Fruit fly (Drosophila melanogaster) whole organism, prepupa: ENCODE results near the gene hyd.

Experiments
- CG10669 ChIP-seq: fragments of 200-800 bp; sonication (Bioruptor generic); optimal IDR thresholded peaks from 3 replicates; lab custom pipeline; 2018; ENCODE audit warnings: missing biosample characterization, mild to moderate bottlenecking, missing genetic modification characterization, moderate library complexity
- CG11294 ChIP-seq: fragments of 200-800 bp; sonication (Bioruptor generic); IDR thresholded peaks from 2 replicates; pipeline ENCODE4 v1.3.6; 2022; ENCODE audit warnings: missing biosample characterization, missing genetic modification characterization
- CG11902 ChIP-seq: fragments of 200-800 bp; sonication (Bioruptor generic); optimal IDR thresholded peaks from 3 replicates; lab custom pipeline; 2016; ENCODE audit warnings: missing biosample characterization, missing genetic modification characterization
- CG1621 ChIP-seq: fragments of 200-800 bp; sonication (Bioruptor generic); optimal IDR thresholded peaks from 3 replicates; lab custom pipeline; 2018; ENCODE audit warnings: missing biosample characterization, mild to moderate bottlenecking, missing genetic modification characterization
- CG16779 ChIP-seq: fragments of 200-800 bp; sonication (Bioruptor generic); optimal IDR thresholded peaks from 3 replicates; lab custom pipeline; 2017; ENCODE audit warnings: missing biosample characterization, mild to moderate bottlenecking, missing genetic modification characterization
- CG3032 ChIP-seq: fragments of 200-800 bp; optimal IDR thresholded peaks from 2 replicates; lab custom pipeline; 2019; ENCODE audit warnings: missing biosample characterization, mild to moderate bottlenecking, missing genetic modification characterization, moderate library complexity
- CG32006 ChIP-seq: fragments of 200-800 bp; sonication (Bioruptor generic); optimal IDR thresholded peaks from 3 replicates; lab custom pipeline; 2017; ENCODE audit warnings: missing biosample characterization, mild to moderate bottlenecking, missing genetic modification characterization
- CG34406 ChIP-seq: fragments of 200-800 bp; sonication (Bioruptor generic); optimal IDR thresholded peaks from 3 replicates; lab custom pipeline; 2016; ENCODE audit warnings: missing biosample characterization, missing genetic modification characterization
- CG4318 ChIP-seq: fragments of 200-800 bp; sonication (Bioruptor generic); optimal IDR thresholded peaks from 3 replicates; lab custom pipeline; 2017; ENCODE audit warnings: missing biosample characterization, mild to moderate bottlenecking, missing genetic modification characterization
- CG6163 ChIP-seq: fragments of 200-800 bp; sonication (Bioruptor generic); IDR thresholded peaks from 3 replicates; pipeline ENCODE4 v1.3.6; 2022; ENCODE audit warnings: missing biosample characterization, missing genetic modification characterization
- CG6276 ChIP-seq: fragments of 200-800 bp; sonication (Bioruptor generic); optimal IDR thresholded peaks from 2 replicates; lab custom pipeline; 2017; ENCODE audit warnings: missing biosample characterization, mild to moderate bottlenecking, missing genetic modification characterization
- CG6808 ChIP-seq: fragments of 200-800 bp; sonication (Bioruptor generic); optimal IDR thresholded peaks from 3 replicates; lab custom pipeline; 2017; ENCODE audit warnings: missing biosample characterization, missing genetic modification characterization, mild to moderate bottlenecking, moderate library complexity, missing genetic modification reagents
- CG8119 ChIP-seq: fragments of 200-800 bp; sonication (Bioruptor generic); IDR thresholded peaks from 3 replicates; pipeline ENCODE4 v1.3.6; 2022; ENCODE audit warnings: missing biosample characterization, missing genetic modification characterization
- CG8632 ChIP-seq: fragments of 200-800 bp; sonication (Bioruptor generic); optimal IDR thresholded peaks from 3 replicates; lab custom pipeline; 2016; ENCODE audit warnings: missing biosample characterization, missing genetic modification characterization
- CG9139 ChIP-seq: fragments of 200-800 bp; sonication (Bioruptor generic); optimal IDR thresholded peaks from 3 replicates; lab custom pipeline; 2017; ENCODE audit warnings: missing biosample characterization, mild to moderate bottlenecking, missing genetic modification characterization
- Eip75B ChIP-seq: fragments of 200-800 bp; sonication (Bioruptor generic); optimal IDR thresholded peaks from 3 replicates; lab custom pipeline; 2016; ENCODE audit warnings: missing biosample characterization, missing genetic modification characterization
- Eip78C ChIP-seq: fragments of 200-800 bp; sonication (Bioruptor generic); peaks from one replicate; lab custom pipeline; 2016; ENCODE audit warnings: missing biosample characterization, missing genetic modification characterization
- Ets21C ChIP-seq: fragments of 200-800 bp; sonication (Bioruptor generic); optimal IDR thresholded peaks from 3 replicates; lab custom pipeline; 2016; ENCODE audit warnings: missing biosample characterization, missing genetic modification characterization
- Hr39 ChIP-seq: fragments of 200-800 bp; sonication (Bioruptor generic); optimal IDR thresholded peaks from 2 replicates; lab custom pipeline; 2016; ENCODE audit warnings: missing biosample characterization, missing genetic modification characterization
- Lpt ChIP-seq: fragments of 200-800 bp; sonication (Bioruptor generic); optimal IDR thresholded peaks from 3 replicates; lab custom pipeline; 2016; ENCODE audit warnings: missing biosample characterization, missing genetic modification characterization
- OdsH ChIP-seq: fragments of 200-800 bp; sonication (Bioruptor generic); optimal IDR thresholded peaks from 3 replicates; lab custom pipeline; 2016; ENCODE audit warnings: missing biosample characterization, missing genetic modification characterization
- Sox102F ChIP-seq: fragments of 200-800 bp; sonication (Bioruptor generic); optimal IDR thresholded peaks from 2 replicates; lab custom pipeline; 2016; ENCODE audit warnings: missing biosample characterization, mild to moderate bottlenecking, missing genetic modification characterization
- Sox14 ChIP-seq: fragments of 200-800 bp; sonication (Bioruptor generic); optimal IDR thresholded peaks from 3 replicates; lab custom pipeline; 2016; ENCODE audit warnings: missing biosample characterization, missing genetic modification characterization
- Sox15 ChIP-seq: fragments of 200-800 bp; sonication (Bioruptor generic); optimal IDR thresholded peaks from 3 replicates; lab custom pipeline; 2016; ENCODE audit warnings: missing biosample characterization, missing genetic modification characterization
- achi ChIP-seq: fragments of 200-800 bp; sonication (Bioruptor generic); optimal IDR thresholded peaks from 3 replicates; lab custom pipeline; 2016; ENCODE audit warnings: missing biosample characterization, missing genetic modification characterization
- acj6 ChIP-seq: fragments of 200-800 bp; sonication (Bioruptor generic); optimal IDR thresholded peaks from 3 replicates; lab custom pipeline; 2016; ENCODE audit warnings: missing biosample characterization, missing genetic modification characterization
- dac ChIP-seq: fragments of 200-800 bp; sonication (Bioruptor generic); optimal IDR thresholded peaks from 2 replicates; lab custom pipeline; 2017; ENCODE audit warnings: missing biosample characterization, mild to moderate bottlenecking, missing genetic modification characterization
- dsx ChIP-seq: fragments of 200-800 bp; optimal IDR thresholded peaks from 3 replicates; lab custom pipeline; 2019; ENCODE audit warnings: missing biosample characterization, mild to moderate bottlenecking, missing genetic modification characterization, moderate library complexity; ENCODE audit not compliant: poor library complexity, severe bottlenecking
- eg ChIP-seq: fragments of 200-800 bp; sonication (Bioruptor generic); IDR thresholded peaks from 3 replicates; pipeline ENCODE4 v1.3.6; 2022; ENCODE audit warnings: missing biosample characterization, missing genetic modification characterization
- esn ChIP-seq: fragments of 200-800 bp; sonication (Bioruptor generic); optimal IDR thresholded peaks from 2 replicates; lab custom pipeline; 2016; ENCODE audit warnings: missing biosample characterization, mild to moderate bottlenecking, missing genetic modification characterization, moderate library complexity
- fd85E ChIP-seq: fragments of 200-800 bp; sonication (Bioruptor generic); optimal IDR thresholded peaks from 3 replicates; lab custom pipeline; 2016; ENCODE audit warnings: missing biosample characterization, missing genetic modification characterization
- fkh ChIP-seq: fragments of 200-800 bp; sonication (Bioruptor generic); optimal IDR thresholded peaks from 3 replicates; lab custom pipeline; 2017; ENCODE audit warnings: missing biosample characterization, mild to moderate bottlenecking, missing genetic modification characterization, moderate library complexity
- lz ChIP-seq: fragments of 200-800 bp; sonication (Bioruptor generic); optimal IDR thresholded peaks from 3 replicates; lab custom pipeline; 2016; ENCODE audit warnings: missing biosample characterization, missing genetic modification characterization
- net ChIP-seq: fragments of 200-800 bp; sonication (Bioruptor generic); optimal IDR thresholded peaks from 3 replicates; lab custom pipeline; 2016; ENCODE audit warnings: missing biosample characterization, missing genetic modification characterization
- spab ChIP-seq: fragments of 200-800 bp; sonication (Bioruptor generic); optimal IDR thresholded peaks from 2 replicates; lab custom pipeline; 2017; ENCODE audit warnings: missing biosample characterization, mild to moderate bottlenecking, missing genetic modification characterization, missing genetic modification reagents
- ss ChIP-seq, 2 experiments: fragments of 200-800 bp; sonication (Bioruptor generic); optimal IDR thresholded peaks; 2 replicates in 1 of 2; 3 replicates in 1 of 2; lab custom pipeline; 2017 to 2018; ENCODE audit warnings: mild to moderate bottlenecking in 2 of 2, missing biosample characterization in 2 of 2, missing genetic modification characterization in 2 of 2, moderate library complexity in 1 of 2
- svp ChIP-seq: fragments of 200-800 bp; sonication (Bioruptor generic); peaks from one replicate; lab custom pipeline; 2016; ENCODE audit warnings: missing biosample characterization, missing genetic modification characterization
- topi ChIP-seq: fragments of 200-800 bp; sonication (Bioruptor generic); optimal IDR thresholded peaks from 3 replicates; lab custom pipeline; 2016; ENCODE audit warnings: missing biosample characterization, missing genetic modification characterization

Gene hyd

DNA sequence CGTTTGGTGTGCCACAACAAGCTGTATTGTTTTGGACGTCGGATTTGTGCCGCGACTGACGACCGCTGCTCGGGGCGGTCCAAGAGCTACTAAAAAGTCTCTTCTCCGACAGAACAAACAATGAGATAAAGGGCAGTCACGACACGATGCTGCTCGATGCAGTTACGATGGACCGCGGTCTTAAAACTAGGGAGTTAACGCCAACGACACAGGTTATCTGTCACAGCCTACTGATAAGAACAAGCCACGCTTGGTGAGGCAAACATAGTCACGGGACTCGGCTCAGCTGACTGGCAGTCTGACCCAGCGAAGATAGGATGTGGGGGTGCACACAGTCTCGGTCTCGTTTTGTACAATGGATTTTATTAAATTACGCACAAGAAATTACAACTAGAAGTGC, 41.3 kb downstream of the hyd start, which contains the start of gene CG9444:
Gene CG9444, minus strand, starts transcription at position 140 of the 400 bp plus-strand sequence.
- TF ChIP-seq svp (GFP tag; lab: Kevin White, UChicago) (peak; percentile 93), Eip78C (peak; percentile 11), lz (GFP tag; lab: Kevin White, UChicago) (no peak), CG1621 (tag; lab: Kevin White, UChicago) (no peak)
- TF ChIP-seq, all 60 proteins: peak for 2

DNA sequence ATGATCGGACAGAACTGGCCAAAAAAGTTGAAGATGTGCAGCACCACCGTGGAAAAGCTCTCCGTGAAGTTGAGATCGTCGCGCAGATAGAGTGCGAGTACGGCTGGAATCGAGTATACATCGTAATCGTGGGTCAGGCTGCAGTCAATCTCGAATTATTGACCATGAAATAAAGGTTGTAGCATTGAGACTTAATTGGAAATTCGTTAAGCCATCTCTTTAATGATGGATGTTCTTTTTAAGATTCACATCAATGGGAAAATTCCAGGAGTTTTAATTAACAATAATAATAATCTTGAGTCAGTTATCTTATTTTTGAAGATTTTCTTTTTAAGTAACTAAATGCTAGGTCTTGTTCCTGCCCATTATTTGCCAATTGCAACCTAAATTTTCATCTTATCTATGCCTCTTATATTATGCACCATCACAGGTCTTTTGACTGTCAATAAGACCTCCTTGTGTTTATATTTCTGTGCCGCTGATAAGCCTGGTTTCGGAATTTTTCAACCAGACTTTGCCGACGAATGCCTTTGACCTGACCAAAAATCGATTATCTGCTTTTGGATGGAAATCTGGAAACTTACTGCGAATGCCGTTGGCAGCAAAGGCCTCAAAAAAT, 42.2 kb downstream of the hyd start:
- peak; percentile 94 for TF ChIP-seq svp (GFP tag; lab: Kevin White, UChicago)
- TF ChIP-seq dac (GFP tag; lab: Kevin White, UChicago): no peak
- TF ChIP-seq, all 60 proteins: peak for 1

DNA sequence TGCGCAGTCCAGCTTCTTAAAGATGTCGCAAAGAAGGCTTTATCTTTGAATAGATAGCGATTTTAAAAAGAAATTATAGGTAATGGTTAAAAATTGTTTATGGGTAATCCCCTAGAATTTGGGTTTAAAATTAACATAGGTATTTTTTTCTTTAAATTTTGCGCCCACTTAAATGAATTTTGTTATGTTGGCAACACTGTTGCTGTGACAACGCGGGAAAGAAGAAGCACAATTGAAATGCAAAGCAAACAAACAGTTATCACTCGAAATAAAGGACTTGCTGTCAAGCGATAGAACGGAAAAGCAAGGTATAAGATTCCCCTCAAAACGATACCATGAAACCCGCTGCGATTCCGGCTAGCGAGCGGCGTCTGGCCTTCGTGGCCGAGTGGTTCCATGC, 45.7 kb downstream of the hyd start, which contains the start of gene nmdyn-D7:
Gene nmdyn-D7, plus strand, starts transcription at position 194 of the 400 bp plus-strand sequence.
- TF ChIP-seq CG16779 (no peak), CG6163 (GFP tag; lab: Robert Waterston, UW) (no peak), Sox102F (GFP tag; lab: Kevin White, UChicago) (no peak), ss (GFP tag; optimal IDR thresholded peaks at IDR 0.05; lab: Kevin White, UChicago) (no peak), CG9139 (GFP tag; lab: Kevin White, UChicago) (no peak), CG8632 (GFP tag; lab: Kevin White, UChicago) (no peak), Hr39 (GFP tag; lab: Kevin White, UChicago) (no peak), spab (no peak), acj6 (GFP tag; lab: Kevin White, UChicago) (no peak), topi (GFP tag; lab: Kevin White, UChicago) (no peak), dsx (GFP tag; lab: Kevin White, UChicago) (peak; percentile 58), CG10669 (GFP tag; lab: Kevin White, UChicago) (no peak), achi (GFP tag; lab: Kevin White, UChicago) (peak; percentile 36), esn (GFP tag; lab: Kevin White, UChicago) (peak; percentile 5), Lpt (GFP tag; lab: Kevin White, UChicago) (no peak), Eip78C (peak; percentile 29), eg (GFP tag; lab: Robert Waterston, UW) (no peak), CG4318 (GFP tag; lab: Kevin White, UChicago) (no peak), fkh (GFP tag; lab: Kevin White, UChicago) (peak; percentile 92), CG11294 (GFP tag; lab: Robert Waterston, UW) (no peak), svp (GFP tag; lab: Kevin White, UChicago) (no peak), CG6808 (GFP tag; lab: Kevin White, UChicago) (no peak), Sox15 (GFP tag; lab: Kevin White, UChicago) (no peak), OdsH (GFP tag; lab: Kevin White, UChicago) (no peak)

DNA sequence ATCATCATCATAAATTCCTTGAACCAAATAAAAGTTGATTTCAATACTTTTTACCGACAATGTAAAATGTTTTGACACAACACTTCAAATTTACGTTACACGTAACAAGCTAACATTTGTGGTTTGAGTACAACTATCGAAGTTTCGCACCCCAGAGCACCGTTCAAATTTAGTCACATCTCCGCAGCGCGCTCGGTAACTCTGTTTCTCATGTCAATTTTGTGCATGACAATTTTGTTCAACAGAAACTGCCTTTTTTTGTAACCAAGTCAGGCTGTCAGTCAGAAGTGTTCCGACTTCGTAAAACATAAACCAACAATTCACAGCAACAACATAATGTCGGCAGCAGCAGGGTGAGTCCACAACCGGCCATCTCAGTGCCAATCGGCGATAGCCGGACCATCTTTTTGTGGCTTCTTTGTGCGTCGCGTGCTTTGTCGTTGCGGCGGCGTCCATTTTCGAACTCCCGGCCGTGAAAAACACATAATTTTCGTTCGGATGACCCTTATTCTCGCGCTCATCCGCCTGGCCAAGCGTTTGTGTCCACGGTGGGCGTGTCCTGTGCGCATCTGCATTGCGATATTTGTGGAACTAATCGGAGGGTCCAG, 47.6 kb downstream of the hyd start, which contains the start of gene p23:
Gene p23, plus strand, starts transcription at position 194 of the 608 bp plus-strand sequence.
- peak; percentile 34 for TF ChIP-seq dsx (GFP tag; lab: Kevin White, UChicago)
- TF ChIP-seq CG34406 (GFP tag; lab: Kevin White, UChicago): no peak
- TF ChIP-seq fd85E (GFP tag; lab: Kevin White, UChicago): no peak
- TF ChIP-seq CG6276 (GFP tag; lab: Kevin White, UChicago): no peak
- TF ChIP-seq Eip75B (GFP tag; lab: Kevin White, UChicago): no peak
- TF ChIP-seq spab: no peak
- TF ChIP-seq Sox14 (GFP tag; lab: Kevin White, UChicago): peak; percentile 66
- TF ChIP-seq Ets21C (GFP tag; lab: Kevin White, UChicago): no peak
- TF ChIP-seq Sox102F (GFP tag; lab: Kevin White, UChicago): no peak
- no peak for TF ChIP-seq Lpt (GFP tag; lab: Kevin White, UChicago)
- TF ChIP-seq fkh (GFP tag; lab: Kevin White, UChicago): peak; percentile 11
- TF ChIP-seq ss (GFP tag; optimal IDR thresholded peaks at IDR 0.05; lab: Kevin White, UChicago): peak in 1 of 2 experiments; percentile 43
- TF ChIP-seq dac (GFP tag; lab: Kevin White, UChicago): no peak
- TF ChIP-seq net (GFP tag; lab: Kevin White, UChicago): no peak
- TF ChIP-seq CG11902 (GFP tag; lab: Kevin White, UChicago): no peak
- peak; percentile 9 for TF ChIP-seq CG9139 (GFP tag; lab: Kevin White, UChicago)
- TF ChIP-seq CG8119 (GFP tag; lab: Robert Waterston, UW): no peak
- TF ChIP-seq CG6808 (GFP tag; lab: Kevin White, UChicago): no peak
- TF ChIP-seq CG32006 (GFP tag; lab: Kevin White, UChicago): no peak
- no peak for TF ChIP-seq CG3032 (tag; lab: Kevin White, UChicago)
- TF ChIP-seq CG11294 (GFP tag; lab: Robert Waterston, UW): no peak
- TF ChIP-seq svp (GFP tag; lab: Kevin White, UChicago): no peak
- 0 out of 3 replicates have a peak, but pooled peaks have one; percentile 9 for TF ChIP-seq eg (GFP tag; lab: Robert Waterston, UW)
- peak; percentile 81 for TF ChIP-seq achi (GFP tag; lab: Kevin White, UChicago)
